Worm (Caenorhabditis elegans): ENCODE measurements around the gene aly-1.

aly-1 gene

ce11 chrIV:9140172-9140805, 31.6 kb downstream of the aly-1 start:
- no peak for TF ChIP-seq mep-1 (tag; optimal IDR thresholded peaks at IDR 0.05)
- TF ChIP-seq skn-1 (tag; optimal IDR thresholded peaks at IDR 0.05), result no peak
- TF ChIP-seq F26F4.8 (GFP tag; conservative IDR thresholded peaks at IDR 0.05), result no peak
- TF ChIP-seq daf-19 (GFP tag; conservative IDR thresholded peaks at IDR 0.05), result no peak
- no peak for TF ChIP-seq daf-12 (tag; optimal IDR thresholded peaks at IDR 0.05)
- TF ChIP-seq F49E8.2 (tag; optimal IDR thresholded peaks at IDR 0.05; ENCODE audit: borderline replicate concordance), result peak; percentile 70
- TF ChIP-seq ceh-44 (GFP tag; IDR thresholded peaks at IDR 0.05), result peak; percentile 39; the same call in 1 of the 2 replicates
- TF ChIP-seq nhr-41 (GFP tag; IDR thresholded peaks at IDR 0.05), result no peak
- 0 out of 2 replicates have a peak, but pooled peaks have one; percentile 9 for TF ChIP-seq mdt-29 (GFP tag; IDR thresholded peaks at IDR 0.05)
- peak; percentile 90 for TF ChIP-seq snpc-1.2 (GFP tag; IDR thresholded peaks at IDR 0.05)
- TF ChIP-seq zag-1 (tag; optimal IDR thresholded peaks at IDR 0.05), result no peak

- TF ChIP-seq zip-2 (tag; optimal IDR thresholded peaks at IDR 0.05) (no peak), fkh-10 (GFP tag; optimal IDR thresholded peaks at IDR 0.05) (no peak), F49E8.2 (tag; optimal IDR thresholded peaks at IDR 0.05; ENCODE audit: borderline replicate concordance) (no peak), Y5F2A.4 (GFP tag; optimal IDR thresholded peaks at IDR 0.05) (no peak), hmg-1.1 (GFP tag; IDR thresholded peaks at IDR 0.05) (no peak), attf-4 (tag; optimal IDR thresholded peaks at IDR 0.05) (no peak), F26F4.8 (GFP tag; conservative IDR thresholded peaks at IDR 0.05) (no peak), zfp-2 (tag; optimal IDR thresholded peaks at IDR 0.05) (no peak), nhr-237 (tag; optimal IDR thresholded peaks at IDR 0.05) (no peak), daf-8 (GFP tag; IDR thresholded peaks at IDR 0.05) (no peak), set-16 (GFP tag; IDR thresholded peaks at IDR 0.05) (no peak), zag-1 (tag; optimal IDR thresholded peaks at IDR 0.05) (no peak), gei-8 (GFP tag; optimal IDR thresholded peaks at IDR 0.05) (no peak), ceh-20 (GFP tag; IDR thresholded peaks at IDR 0.05) (no peak)
Measured at ce11 chrIV:9144405-9144804, 35.7 kb downstream of the aly-1 start, which contains the start of gene flp-1. Gene flp-1, plus strand, starts transcription at chrIV:9144705.

- TF ChIP-seq zip-11 (GFP tag; IDR thresholded peaks at IDR 0.05) (no peak), vab-7 (GFP tag; IDR thresholded peaks at IDR 0.05) (no peak), egl-27 (tag; optimal IDR thresholded peaks at IDR 0.05) (no peak), mxl-2 (GFP tag; conservative IDR thresholded peaks at IDR 0.05) (no peak), attf-4 (tag; optimal IDR thresholded peaks at IDR 0.05) (no peak)
Measured at ce11 chrIV:9146111-9146510, 37.4 kb downstream of the aly-1 start, which contains the start of gene daf-10. Gene daf-10, minus strand, starts transcription at chrIV:9146211.

- TF ChIP-seq unc-62 (GFP tag; optimal IDR thresholded peaks at IDR 0.05 in 1 of 2) (peak in 1 of 2 experiments; percentile 32), unc-62 (tag; optimal IDR thresholded peaks at IDR 0.05) (no peak), lin-13 (GFP tag; optimal IDR thresholded peaks at IDR 0.05) (peak; percentile 39), snpc-1.2 (GFP tag; IDR thresholded peaks at IDR 0.05) (peak; percentile 20; the same call in 1 of the 2 replicates), nhr-42 (GFP tag; IDR thresholded peaks at IDR 0.05) (no peak), rbr-2 (tag; optimal IDR thresholded peaks at IDR 0.05) (no peak), dpl-1 (GFP tag; optimal IDR thresholded peaks at IDR 0.05) (peak; percentile 78), Y48G9A.11 (GFP tag; IDR thresholded peaks at IDR 0.05) (peak; percentile 100), daf-16 (GFP tag; optimal IDR thresholded peaks at IDR 0.05) (no peak), daf-16 (tag; optimal IDR thresholded peaks at IDR 0.05) (no peak), dve-1 (tag; optimal IDR thresholded peaks at IDR 0.05; ENCODE audit: insufficient read depth) (no peak), T20F7.1 (GFP tag; optimal IDR thresholded peaks at IDR 0.05) (peak; percentile 99), unc-130 (GFP tag; optimal IDR thresholded peaks at IDR 0.05) (peak; percentile 48), mdl-1 (tag; optimal IDR thresholded peaks at IDR 0.05) (peak in 1 of 2 experiments; percentile 5), nhr-11 (tag; optimal IDR thresholded peaks at IDR 0.05) (peak; percentile 36), fos-1 (tag; optimal IDR thresholded peaks at IDR 0.05) (no peak), ztf-11 (tag; optimal IDR thresholded peaks at IDR 0.05) (no peak), F49E8.2 (tag; optimal IDR thresholded peaks at IDR 0.05; ENCODE audit: borderline replicate concordance) (peak; percentile 46)
Measured at ce11 chrIV:9146819-9147518, 38.2 kb downstream of the aly-1 start, which contains the start of the genes rpb-12 and aly-2. Gene rpb-12, minus strand, starts transcription at chrIV:9146869. Gene aly-2, plus strand, starts transcription at chrIV:9147468.

Measured in whole organism, L4 larva.